Worm (Caenorhabditis elegans) whole organism, early embryonic: Measurements from ENCODE around the gene magi-1.

Experiments
- B0310.2 ChIP-seq: sonication (generic microtip); optimal IDR thresholded peaks from 2 replicates; lab custom pipeline; 2016; ENCODE audit warnings: mild to moderate bottlenecking, missing genetic modification characterization, missing compliant biosample characterization
- F13C5.2 ChIP-seq: sonication (generic microtip); optimal IDR thresholded peaks from 2 replicates; lab custom pipeline; 2017; ENCODE audit warnings: mild to moderate bottlenecking, missing genetic modification characterization, inconsistent platforms, missing compliant biosample characterization
- aly-1 ChIP-seq: sonication (generic microtip); optimal IDR thresholded peaks from 2 replicates; lab custom pipeline; 2016; ENCODE audit warnings: missing genetic modification characterization, missing compliant biosample characterization
- ama-1 ChIP-seq: fragments of 150-350 bp; optimal IDR thresholded peaks from 2 replicates; lab custom pipeline; 2014
- ceh-13 ChIP-seq: fragments of 200-800 bp; sonication (Bioruptor generic); optimal IDR thresholded peaks from 2 replicates; lab custom pipeline; 2018; ENCODE audit warnings: mild to moderate bottlenecking, missing genetic modification characterization, missing compliant biosample characterization
- ceh-36 ChIP-seq: sonication (generic microtip); optimal IDR thresholded peaks from 2 replicates; lab custom pipeline; 2016; ENCODE audit warnings: missing genetic modification characterization, inconsistent platforms, missing compliant biosample characterization
- ets-7 ChIP-seq: sonication (generic microtip); optimal IDR thresholded peaks from 2 replicates; lab custom pipeline; 2016; ENCODE audit warnings: missing genotype, missing genetic modification characterization, missing compliant biosample characterization
- flt-1 ChIP-seq: fragments of 200-800 bp; sonication (Bioruptor generic); IDR thresholded peaks from 2 replicates; pipeline ENCODE4 v1.3.6; 2022; ENCODE audit warnings: missing genetic modification characterization, missing compliant biosample characterization
- hmbx-1 ChIP-seq: sonication (generic microtip); optimal IDR thresholded peaks from 2 replicates; lab custom pipeline; 2016; ENCODE audit warnings: mild to moderate bottlenecking, missing genetic modification characterization, missing compliant biosample characterization
- hmg-4 ChIP-seq: fragments of 200-800 bp; sonication (Bioruptor generic); optimal IDR thresholded peaks from 2 replicates; lab custom pipeline; 2018; ENCODE audit warnings: mild to moderate bottlenecking, missing genetic modification characterization, missing compliant biosample characterization
- hnd-1 ChIP-seq: sonication (generic microtip); optimal IDR thresholded peaks from 2 replicates; lab custom pipeline; 2016; ENCODE audit warnings: missing genetic modification characterization, missing compliant biosample characterization
- pes-1 ChIP-seq: fragments of 200-800 bp; sonication (Bioruptor generic); IDR thresholded peaks from 2 replicates; pipeline ENCODE4 v1.3.6; 2022; ENCODE audit warnings: missing genetic modification reagents, missing genetic modification characterization, missing compliant biosample characterization
- scrt-1 ChIP-seq: fragments of 200-800 bp; sonication (Bioruptor generic); IDR thresholded peaks from 2 replicates; pipeline ENCODE4 v1.3.6; 2022; ENCODE audit warnings: missing genetic modification characterization, missing compliant biosample characterization
- sea-1 ChIP-seq: fragments of 200-800 bp; sonication (Bioruptor generic); conservative IDR thresholded peaks from 2 replicates; pipeline ENCODE4 v1.3.6; 2022; ENCODE audit warnings: missing genetic modification characterization, missing compliant biosample characterization
- tbx-11 ChIP-seq: fragments of 200-800 bp; sonication (Bioruptor generic); IDR thresholded peaks from 2 replicates; pipeline ENCODE4 v1.3.6; 2022; ENCODE audit warnings: missing genetic modification characterization, missing compliant biosample characterization
- tbx-37 ChIP-seq: fragments of 200-800 bp; sonication (Bioruptor generic); conservative IDR thresholded peaks from 2 replicates; pipeline ENCODE4 v1.3.6; 2022; ENCODE audit warnings: missing genetic modification reagents, missing genetic modification characterization, missing compliant biosample characterization
- tra-4 ChIP-seq: sonication (generic microtip); optimal IDR thresholded peaks from 2 replicates; lab custom pipeline; 2017; ENCODE audit warnings: missing genetic modification characterization, missing compliant biosample characterization

magi-1 gene

ce11 chrIV:11743813-11744212, 29.0 kb downstream of the magi-1 start:
- TF ChIP-seq tbx-37 (GFP tag; lab: Robert Waterston, UW): no peak
- TF ChIP-seq ets-7 (tag; lab: Kevin White, UChicago): no peak
- no peak for TF ChIP-seq ama-1
- no peak for TF ChIP-seq B0310.2 (tag; lab: Kevin White, UChicago)
- TF ChIP-seq hmg-4 (GFP tag; lab: Kevin White, UChicago): no peak
- no peak for TF ChIP-seq pes-1
- no peak for TF ChIP-seq ceh-36 (tag; lab: Kevin White, UChicago)
- TF ChIP-seq flt-1 (GFP tag; lab: Robert Waterston, UW): no peak
- no peak for TF ChIP-seq tbx-11 (GFP tag; lab: Robert Waterston, UW)
- TF ChIP-seq aly-1: no peak
- TF ChIP-seq hnd-1 (tag; lab: Kevin White, UChicago): no peak

- TF ChIP-seq tbx-37 (GFP tag; lab: Robert Waterston, UW) (no peak), aly-1 (no peak), ceh-36 (tag; lab: Kevin White, UChicago) (no peak), sea-1 (GFP tag; lab: Robert Waterston, UW) (no peak), F13C5.2 (tag; lab: Kevin White, UChicago) (no peak), tra-4 (tag; lab: Kevin White, UChicago) (no peak), tbx-11 (GFP tag; lab: Robert Waterston, UW) (no peak), flt-1 (GFP tag; lab: Robert Waterston, UW) (no peak), hmg-4 (GFP tag; lab: Kevin White, UChicago) (no peak), ama-1 (no peak), pes-1 (no peak)
These were observed 29.4 kb downstream of the magi-1 start for ce11 chrIV:11744287-11744686.

- TF ChIP-seq hmbx-1 (no peak), aly-1 (no peak), B0310.2 (tag; lab: Kevin White, UChicago) (no peak), pes-1 (no peak), ama-1 (no peak), flt-1 (GFP tag; lab: Robert Waterston, UW) (no peak)
These were observed 30.5 kb downstream of the magi-1 start, which contains the start of gene gem-4 for ce11 chrIV:11745340-11745739. TSS of gene gem-4 (plus strand) at chrIV:11745640.

- TF ChIP-seq tbx-37 (GFP tag; lab: Robert Waterston, UW) (no peak), ceh-13 (no peak), ceh-36 (tag; lab: Kevin White, UChicago) (no peak), hmg-4 (GFP tag; lab: Kevin White, UChicago) (no peak), F13C5.2 (tag; lab: Kevin White, UChicago) (no peak), ama-1 (no peak), ets-7 (tag; lab: Kevin White, UChicago) (no peak), sea-1 (GFP tag; lab: Robert Waterston, UW) (no peak), scrt-1 (GFP tag; lab: Robert Waterston, UW) (no peak), flt-1 (GFP tag; lab: Robert Waterston, UW) (no peak), tra-4 (tag; lab: Kevin White, UChicago) (no peak)
These were observed 34.0 kb downstream of the magi-1 start, which contains the start of gene T12A7.6 for ce11 chrIV:11748852-11749251. TSS of gene T12A7.6 (plus strand) at chrIV:11749220.

ce11 chrIV:11754328-11754727, 39.5 kb downstream of the magi-1 start, which contains the start of gene scl-18:
TSS of gene scl-18 (minus strand) at chrIV:11754428.
- TF ChIP-seq ama-1 (no peak), F13C5.2 (tag; lab: Kevin White, UChicago) (no peak), hmbx-1 (no peak), tbx-37 (GFP tag; lab: Robert Waterston, UW) (no peak), sea-1 (GFP tag; lab: Robert Waterston, UW) (no peak), ets-7 (tag; lab: Kevin White, UChicago) (no peak), ceh-13 (no peak), ceh-36 (tag; lab: Kevin White, UChicago) (no peak), tra-4 (tag; lab: Kevin White, UChicago) (no peak)

- TF ChIP-seq hmbx-1 (no peak), ama-1 (no peak)
These were observed 40.2 kb downstream of the magi-1 start, which contains the start of gene T12A7.10 for ce11 chrIV:11755003-11755402. TSS of gene T12A7.10 (minus strand) at chrIV:11755103.

ce11 chrIV:11755907-11756306, 41.1 kb downstream of the magi-1 start, which contains the start of gene T12A7.9:
TSS of gene T12A7.9 (minus strand) at chrIV:11756007.
- TF ChIP-seq hmbx-1 (no peak), ama-1 (no peak), F13C5.2 (tag; lab: Kevin White, UChicago) (no peak), tbx-37 (GFP tag; lab: Robert Waterston, UW) (no peak), ets-7 (tag; lab: Kevin White, UChicago) (no peak), tra-4 (tag; lab: Kevin White, UChicago) (no peak), tbx-11 (GFP tag; lab: Robert Waterston, UW) (no peak), pes-1 (no peak)

ce11 chrIV:11759852-11760251, 45.0 kb downstream of the magi-1 start:
- no peak for TF ChIP-seq pes-1
- no peak for TF ChIP-seq tra-4 (tag; lab: Kevin White, UChicago)
- no peak for TF ChIP-seq ets-7 (tag; lab: Kevin White, UChicago)
- TF ChIP-seq tbx-37 (GFP tag; lab: Robert Waterston, UW): no peak
- TF ChIP-seq hnd-1 (tag; lab: Kevin White, UChicago): no peak
- TF ChIP-seq sea-1 (GFP tag; lab: Robert Waterston, UW): no peak
- no peak for TF ChIP-seq flt-1 (GFP tag; lab: Robert Waterston, UW)
- TF ChIP-seq hmg-4 (GFP tag; lab: Kevin White, UChicago): no peak
